Worm (Caenorhabditis elegans) whole organism, L2 larva: ENCODE measurements around the gene H01G02.1.

ENCODE experiments used
- C34F6.9 ChIP-seq: fragments of 150-350 bp; optimal IDR thresholded peaks from 2 replicates; lab custom pipeline; 2014; ENCODE audit warnings: missing biosample characterization, missing genetic modification characterization
- F13H6.1 ChIP-seq: sonication (generic microtip); optimal IDR thresholded peaks from 2 replicates; lab custom pipeline; 2016; ENCODE audit warnings: missing genetic modification characterization, missing compliant biosample characterization
- R02D3.7 ChIP-seq: fragments of 150-350 bp; optimal IDR thresholded peaks from 2 replicates; lab custom pipeline; 2014; ENCODE audit warnings: missing biosample characterization, missing genetic modification characterization
- Y55F3AM.14 ChIP-seq: fragments of 200-800 bp; sonication (Bioruptor generic); optimal IDR thresholded peaks from 2 replicates; lab custom pipeline; 2018; ENCODE audit warnings: mild to moderate bottlenecking, missing genetic modification characterization, missing compliant biosample characterization
- ZK546.5 ChIP-seq: sonication (generic microtip); optimal IDR thresholded peaks from 2 replicates; lab custom pipeline; 2017; ENCODE audit warnings: missing biosample characterization, missing genetic modification characterization
- alr-1 ChIP-seq: fragments of 150-350 bp; optimal IDR thresholded peaks from 2 replicates; lab custom pipeline; 2014; ENCODE audit warnings: missing biosample characterization, missing genetic modification characterization
- aly-2 ChIP-seq: fragments of 150-350 bp; optimal IDR thresholded peaks from 2 replicates; lab custom pipeline; 2014; ENCODE audit warnings: missing biosample characterization, missing genetic modification characterization
- ceh-16 ChIP-seq: fragments of 150-350 bp; optimal IDR thresholded peaks from 2 replicates; lab custom pipeline; 2014; ENCODE audit warnings: missing biosample characterization, missing genetic modification characterization
- ceh-82 ChIP-seq: fragments of 150-350 bp; optimal IDR thresholded peaks from 2 replicates; lab custom pipeline; 2014; ENCODE audit warnings: missing biosample characterization, missing genetic modification characterization
- crh-2 ChIP-seq: sonication (generic microtip); optimal IDR thresholded peaks from 2 replicates; lab custom pipeline; 2017; ENCODE audit warnings: missing biosample characterization, missing genetic modification characterization
- dmd-4 ChIP-seq: sonication (generic microtip); optimal IDR thresholded peaks from 2 replicates; lab custom pipeline; 2017; ENCODE audit warnings: missing biosample characterization, missing genetic modification characterization
- egl-27 ChIP-seq: sonication (generic microtip); optimal IDR thresholded peaks from 3 replicates; lab custom pipeline; 2017; ENCODE audit warnings: missing biosample characterization, missing genetic modification reagents, missing genetic modification characterization
- elt-1 ChIP-seq: fragments of 150-350 bp; optimal IDR thresholded peaks from 2 replicates; lab custom pipeline; 2014; ENCODE audit warnings: missing biosample characterization, missing genetic modification characterization
- fos-1 ChIP-seq: fragments of 150-350 bp; optimal IDR thresholded peaks from 2 replicates; lab custom pipeline; 2014; ENCODE audit warnings: missing biosample characterization, missing genetic modification characterization
- lin-11 ChIP-seq: fragments of 150-350 bp; sonication (generic microtip); optimal IDR thresholded peaks from 2 replicates; lab custom pipeline; 2014; ENCODE audit warnings: missing biosample characterization, missing genetic modification characterization, inconsistent platforms, mixed read lengths
- lin-13 ChIP-seq: fragments of 150-350 bp; optimal IDR thresholded peaks from 2 replicates; lab custom pipeline; 2014; ENCODE audit warnings: missing biosample characterization, missing genetic modification reagents, missing genetic modification characterization
- lin-39 ChIP-seq: fragments of 150-350 bp; optimal IDR thresholded peaks from 2 replicates; lab custom pipeline; 2014; ENCODE audit warnings: missing biosample characterization, missing genetic modification reagents, missing genetic modification characterization
- lsy-2 ChIP-seq, 2 experiments: fragments of 150-350 bp in 1 of 2; sonication (generic microtip) in 1 of 2; optimal IDR thresholded peaks; 2 replicates each; lab custom pipeline; 2014 to 2017; ENCODE audit warnings: missing biosample characterization in 2 of 2, missing genetic modification characterization in 2 of 2
- mab-5 ChIP-seq: fragments of 150-350 bp; optimal IDR thresholded peaks from 2 replicates; lab custom pipeline; 2014; ENCODE audit warnings: missing biosample characterization, missing genetic modification characterization
- mbf-1 ChIP-seq: sonication (generic microtip); optimal IDR thresholded peaks from 2 replicates; lab custom pipeline; 2017; ENCODE audit warnings: missing biosample characterization, missing genetic modification characterization
- mdl-1 ChIP-seq, 2 experiments: fragments of 150-350 bp in 1 of 2; sonication (generic microtip) in 1 of 2; optimal IDR thresholded peaks; 2 replicates each; lab custom pipeline; 2017; ENCODE audit warnings: missing biosample characterization in 2 of 2, missing genetic modification characterization in 2 of 2
- nhr-10 ChIP-seq: sonication (generic microtip); optimal IDR thresholded peaks from 2 replicates; lab custom pipeline; 2017; ENCODE audit warnings: missing biosample characterization, missing genetic modification characterization
- nhr-11 ChIP-seq: fragments of 150-350 bp; optimal IDR thresholded peaks from 2 replicates; lab custom pipeline; 2014; ENCODE audit warnings: missing biosample characterization, missing genetic modification characterization
- nhr-129 ChIP-seq: fragments of 150-350 bp; optimal IDR thresholded peaks from 2 replicates; lab custom pipeline; 2014; ENCODE audit warnings: missing biosample characterization, missing genetic modification characterization
- nhr-21 ChIP-seq: fragments of 150-350 bp; optimal IDR thresholded peaks from 2 replicates; lab custom pipeline; 2014; ENCODE audit warnings: missing biosample characterization, missing genetic modification characterization
- sem-4 ChIP-seq: fragments of 150-350 bp; optimal IDR thresholded peaks from 2 replicates; lab custom pipeline; 2014; ENCODE audit warnings: missing biosample characterization, missing genetic modification reagents, missing genetic modification characterization
- sma-3 ChIP-seq: sonication (generic microtip); optimal IDR thresholded peaks from 2 replicates; lab custom pipeline; 2016; ENCODE audit warnings: missing genetic modification reagents, missing genetic modification characterization, missing compliant biosample characterization
- sma-9 ChIP-seq, 2 experiments: fragments of 150-350 bp in 1 of 2; sonication (generic microtip) in 1 of 2; optimal IDR thresholded peaks; 2 replicates each; lab custom pipeline; 2014 to 2016; ENCODE audit warnings: missing genetic modification characterization in 2 of 2, mild to moderate bottlenecking in 1 of 2, missing biosample characterization in 1 of 2, missing compliant biosample characterization in 1 of 2, missing genetic modification reagents in 1 of 2, moderate library complexity in 1 of 2
- snpc-4 ChIP-seq: fragments of 150-350 bp; optimal IDR thresholded peaks from 2 replicates; lab custom pipeline; 2014; ENCODE audit warnings: missing biosample characterization, missing genetic modification characterization
- unc-55 ChIP-seq: fragments of 150-350 bp; sonication (generic microtip); optimal IDR thresholded peaks from 3 replicates; lab custom pipeline; 2014; ENCODE audit warnings: missing biosample characterization, missing genetic modification reagents, missing genetic modification characterization
- unc-62 ChIP-seq: fragments of 150-350 bp; optimal IDR thresholded peaks from 2 replicates; lab custom pipeline; 2014; ENCODE audit warnings: missing biosample characterization, missing genetic modification reagents, missing genetic modification characterization
- zag-1 ChIP-seq: fragments of 150-350 bp; optimal IDR thresholded peaks from 2 replicates; lab custom pipeline; 2014; ENCODE audit warnings: missing biosample characterization, missing genetic modification characterization
- ztf-11 ChIP-seq: sonication (generic microtip); optimal IDR thresholded peaks from 2 replicates; lab custom pipeline; 2017; ENCODE audit warnings: missing biosample characterization, missing genetic modification characterization
- ztf-4 ChIP-seq: fragments of 150-350 bp; optimal IDR thresholded peaks from 2 replicates; lab custom pipeline; 2014; ENCODE audit warnings: missing biosample characterization, missing genetic modification characterization

H01G02.1 gene

ce11 chrIV:11776968-11777467, 26.9 kb downstream of the H01G02.1 start:
- no peak for TF ChIP-seq C34F6.9 (tag; lab: Kevin White, UChicago)
- TF ChIP-seq unc-55 (GFP tag; lab: Kevin White, UChicago): peak; percentile 35

- TF ChIP-seq snpc-4 (tag; lab: Kevin White, UChicago): no peak
- TF ChIP-seq fos-1: peak; percentile 22
- no peak for TF ChIP-seq alr-1 (tag; lab: Kevin White, UChicago)
Measured at ce11 chrIV:11773692-11774225, 30.2 kb downstream of the H01G02.1 start, which contains the start of gene lips-5. TSS of gene lips-5 (minus strand) at chrIV:11773742.

- TF ChIP-seq nhr-21 (tag; lab: Kevin White, UChicago) (no peak), ztf-4 (tag; lab: Kevin White, UChicago) (no peak), elt-1 (tag; lab: Kevin White, UChicago) (no peak), nhr-129 (tag; lab: Kevin White, UChicago) (no peak), lin-39 (tag; lab: Kevin White, UChicago) (no peak), lin-13 (no peak), fos-1 (no peak), crh-2 (tag; lab: Kevin White, UChicago) (no peak), ztf-11 (tag; lab: Kevin White, UChicago) (no peak), sem-4 (tag; lab: Kevin White, UChicago) (no peak), alr-1 (tag; lab: Kevin White, UChicago) (no peak), ceh-16 (tag; lab: Kevin White, UChicago) (no peak), Y55F3AM.14 (GFP tag; lab: Kevin White, UChicago) (no peak), mdl-1 (tag; optimal IDR thresholded peaks at IDR 0.05; lab: Kevin White, UChicago) (no peak), R02D3.7 (tag; lab: Kevin White, UChicago) (no peak)
Measured at ce11 chrIV:11772119-11772518, 31.8 kb downstream of the H01G02.1 start.

DNA sequence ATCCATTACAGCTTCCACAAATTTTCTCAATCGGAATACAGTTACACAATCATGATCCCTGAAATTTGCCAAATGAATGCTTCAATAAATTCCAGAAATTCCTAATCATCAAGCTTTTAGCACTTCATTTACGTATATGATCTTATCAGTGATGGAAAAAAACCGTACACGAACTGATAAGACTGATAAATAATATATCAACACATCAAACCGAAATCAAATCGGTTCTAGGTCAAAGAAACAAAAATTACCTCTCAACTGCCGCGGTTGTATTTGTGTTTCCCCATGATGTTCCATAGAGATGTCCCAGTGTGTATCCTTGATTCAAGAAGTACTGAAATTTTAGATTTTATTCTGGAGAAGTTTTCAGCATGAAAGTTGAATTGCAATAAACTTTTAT, 32.9 kb downstream of the H01G02.1 start:
- TF ChIP-seq crh-2 (tag; lab: Kevin White, UChicago) (peak; percentile 15), aly-2 (tag; lab: Kevin White, UChicago) (no peak), R02D3.7 (tag; lab: Kevin White, UChicago) (no peak), sma-9 (GFP tag; optimal IDR thresholded peaks at IDR 0.05; lab: Kevin White, UChicago) (peak; percentile 17), sma-9 (tag; optimal IDR thresholded peaks at IDR 0.05; lab: Kevin White, UChicago) (no peak), dmd-4 (tag; lab: Kevin White, UChicago) (no peak), fos-1 (peak; percentile 66), mab-5 (no peak), F13H6.1 (no peak)

- TF ChIP-seq sma-9 (GFP tag; optimal IDR thresholded peaks at IDR 0.05; lab: Kevin White, UChicago) (peak; percentile 31), sma-9 (tag; optimal IDR thresholded peaks at IDR 0.05; lab: Kevin White, UChicago) (no peak), mbf-1 (tag; lab: Kevin White, UChicago) (no peak)
Measured at ce11 chrIV:11769769-11770168, 34.2 kb downstream of the H01G02.1 start.

DNA sequence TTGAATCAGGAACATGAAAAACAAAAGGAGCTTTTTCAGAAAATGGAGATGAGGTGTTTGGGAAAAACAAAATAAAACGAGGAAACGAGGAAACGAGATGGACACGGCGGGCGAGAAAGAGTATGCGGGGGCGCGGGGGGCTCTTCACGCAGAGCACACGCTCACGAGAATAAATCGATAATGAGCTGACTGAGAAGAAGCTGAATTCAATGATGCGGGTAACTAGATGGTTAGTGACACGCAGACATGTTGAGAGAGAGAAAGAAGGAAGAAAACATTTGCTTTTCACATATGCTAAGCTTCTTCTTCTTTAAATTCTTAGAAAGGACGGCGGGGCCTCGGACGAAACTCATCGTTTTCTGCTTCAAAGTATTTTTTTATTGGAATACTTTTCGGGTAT, 38.4 kb downstream of the H01G02.1 start:
- TF ChIP-seq crh-2 (tag; lab: Kevin White, UChicago): peak; percentile 56
- peak; percentile 60 for TF ChIP-seq unc-55 (GFP tag; lab: Kevin White, UChicago)
- no peak for TF ChIP-seq R02D3.7 (tag; lab: Kevin White, UChicago)
- peak; percentile 72 for TF ChIP-seq zag-1 (tag; lab: Kevin White, UChicago)
- TF ChIP-seq ceh-82 (tag; lab: Kevin White, UChicago): no peak
- TF ChIP-seq egl-27 (tag; lab: Kevin White, UChicago): peak; percentile 37
- peak; percentile 55 for TF ChIP-seq F13H6.1
- no peak for TF ChIP-seq dmd-4 (tag; lab: Kevin White, UChicago)
- TF ChIP-seq ZK546.5 (tag; lab: Kevin White, UChicago): no peak
- peak; percentile 75 for TF ChIP-seq C34F6.9 (tag; lab: Kevin White, UChicago)
- peak; percentile 70 for TF ChIP-seq lin-11 (tag; lab: Kevin White, UChicago)
- TF ChIP-seq aly-2 (tag; lab: Kevin White, UChicago): no peak
- no peak for TF ChIP-seq fos-1
- peak; percentile 64 for TF ChIP-seq sma-9 (GFP tag; optimal IDR thresholded peaks at IDR 0.05; lab: Kevin White, UChicago)
- no peak for TF ChIP-seq sma-9 (tag; optimal IDR thresholded peaks at IDR 0.05; lab: Kevin White, UChicago)
- TF ChIP-seq sem-4 (tag; lab: Kevin White, UChicago): no peak
- TF ChIP-seq sma-3: no peak
- TF ChIP-seq nhr-129 (tag; lab: Kevin White, UChicago): peak; percentile 57
- TF ChIP-seq nhr-11: no peak
- no peak for TF ChIP-seq nhr-10 (tag; lab: Kevin White, UChicago)
- no peak for TF ChIP-seq unc-62 (GFP tag; lab: Kevin White, UChicago)
- peak in 1 of 2 experiments; percentile 77 for TF ChIP-seq mdl-1 (tag; optimal IDR thresholded peaks at IDR 0.05; lab: Kevin White, UChicago)
- TF ChIP-seq lsy-2 (tag; optimal IDR thresholded peaks at IDR 0.05; lab: Kevin White, UChicago): peak; percentile 16 to 65
